Fruit fly (Drosophila melanogaster): ENCODE data around the gene CG5746.
A peak's percentile ranks its signal among the peaks of the same experiment; 100 is the strongest.

CG5746 gene

DNA sequence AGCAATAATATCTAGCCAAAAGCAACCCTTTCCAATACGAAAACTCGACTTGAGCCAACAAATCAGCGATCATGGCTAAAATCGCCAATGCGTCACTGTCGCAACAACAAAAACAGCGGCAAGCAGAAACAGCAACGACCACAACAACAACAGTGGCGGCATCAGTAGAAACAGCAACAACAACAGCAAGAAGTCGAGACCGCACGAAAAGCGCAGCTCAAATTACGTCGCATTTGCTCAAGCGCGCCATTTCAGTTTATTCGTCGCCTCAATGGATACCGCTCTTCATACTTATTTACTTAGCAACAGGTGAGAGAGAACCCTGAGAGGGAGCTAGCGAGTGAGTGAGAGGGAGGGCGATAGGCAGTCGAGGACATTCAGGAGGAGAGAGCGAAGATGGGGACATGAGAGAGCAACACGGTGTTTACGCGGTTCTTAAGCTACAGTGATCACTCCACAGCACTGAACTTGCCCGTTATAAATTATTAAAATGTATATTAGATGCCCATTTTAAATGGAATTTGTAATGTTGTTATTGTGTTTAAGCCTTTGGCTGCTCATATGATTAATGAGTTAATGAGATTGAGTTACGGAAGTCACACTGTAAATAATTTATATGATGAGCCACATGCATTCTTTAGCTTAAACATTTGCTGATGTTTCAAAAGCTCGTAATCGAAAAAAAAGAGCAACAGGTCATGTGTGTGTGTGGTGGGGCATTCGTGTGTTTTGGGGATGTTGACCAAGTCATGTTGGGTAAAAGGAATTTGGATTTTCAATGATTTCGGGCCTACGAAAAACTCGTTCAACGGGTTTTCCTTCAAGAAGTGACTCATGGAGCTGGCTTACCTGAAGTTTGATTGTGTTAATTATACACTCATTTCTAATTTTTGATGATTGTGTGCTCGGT lies 52.8 kb downstream of the CG5746 start:
- TF ChIP-seq lmd (GFP tag; IDR thresholded peaks at IDR 0.05) (peak; percentile 89), dmrt99B (tag; optimal IDR thresholded peaks at IDR 0.05) (peak; percentile 81), CG2889 (GFP tag; IDR thresholded peaks at IDR 0.05) (peak; percentile 78), Vsx1 (GFP tag; optimal IDR thresholded peaks at IDR 0.05) (peak; percentile 70), CG4707 (GFP tag; optimal IDR thresholded peaks at IDR 0.05) (peak; percentile 61), CG2199 (GFP tag; IDR thresholded peaks at IDR 0.05) (no peak), Six4 (GFP tag; optimal IDR thresholded peaks at IDR 0.05) (peak; percentile 71), CG31365 (tag; optimal IDR thresholded peaks at IDR 0.05) (no peak), CG8924 (tag; optimal IDR thresholded peaks at IDR 0.05) (peak; percentile 80), Mad (GFP tag; optimal IDR thresholded peaks at IDR 0.05) (peak; percentile 50), CG11695 (GFP tag; IDR thresholded peaks at IDR 0.05) (peak; percentile 81; the same call in 2 of the 3 replicates), chm (GFP tag; IDR thresholded peaks at IDR 0.05) (peak; percentile 84), caup (GFP tag; optimal IDR thresholded peaks at IDR 0.05; ENCODE audit: severe bottlenecking) (peak; percentile 78), CG12942 (GFP tag; optimal IDR thresholded peaks at IDR 0.05) (peak; percentile 58), ind (GFP tag; optimal IDR thresholded peaks at IDR 0.05) (peak; percentile 63), amos (GFP tag; IDR thresholded peaks at IDR 0.05; ENCODE audit: partially characterized antibody) (no peak), PHDP (tag; optimal IDR thresholded peaks at IDR 0.05) (peak; percentile 78), CG9932 (GFP tag; IDR thresholded peaks at IDR 0.05) (peak; percentile 84), CG6791 (GFP tag; IDR thresholded peaks at IDR 0.05; ENCODE audit: partially characterized antibody) (no peak), dan (GFP tag; IDR thresholded peaks at IDR 0.05) (peak; percentile 69), HLHmδ (GFP tag; optimal IDR thresholded peaks at IDR 0.05) (no peak), h (optimal IDR thresholded peaks at IDR 0.05) (no peak), tup (GFP tag; optimal IDR thresholded peaks at IDR 0.05) (peak; percentile 61), CG15011 (GFP tag; optimal IDR thresholded peaks at IDR 0.05) (peak; percentile 52), repo (GFP tag; optimal IDR thresholded peaks at IDR 0.05) (peak; percentile 48), hkb (optimal IDR thresholded peaks at IDR 0.05) (no peak), hkb (GFP tag; IDR thresholded peaks at IDR 0.05) (peak; percentile 87), croc (GFP tag; conservative IDR thresholded peaks at IDR 0.05) (no peak; the same call in 2 of the 3 replicates), CG6683 (GFP tag; optimal IDR thresholded peaks at IDR 0.05) (no peak), ato (GFP tag; IDR thresholded peaks at IDR 0.05; ENCODE audit: partially characterized antibody) (no peak), Awh (GFP tag; IDR thresholded peaks at IDR 0.05) (peak; percentile 77), crol (GFP tag; IDR thresholded peaks at IDR 0.05) (no peak), grau (tag; optimal IDR thresholded peaks at IDR 0.05) (peak; percentile 98), CG10543 (GFP tag; optimal IDR thresholded peaks at IDR 0.05) (peak; percentile 46), Chrac-16 (GFP tag; optimal IDR thresholded peaks at IDR 0.05) (peak; percentile 82), ewg (GFP tag; optimal IDR thresholded peaks at IDR 0.05) (peak; percentile 52), CG33213 (GFP tag; optimal IDR thresholded peaks at IDR 0.05) (peak; percentile 71), kah (GFP tag; optimal IDR thresholded peaks at IDR 0.05) (peak; percentile 44), yki (optimal IDR thresholded peaks at IDR 0.05) (no peak), Dref (GFP tag; IDR thresholded peaks at IDR 0.05) (no peak), Tbp (GFP tag; optimal IDR thresholded peaks at IDR 0.05) (no peak), pnt (GFP tag; optimal IDR thresholded peaks at IDR 0.05) (peak; percentile 69), CG16813 (GFP tag; IDR thresholded peaks at IDR 0.05; ENCODE audit: partially characterized antibody) (no peak), CG7372 (GFP tag; IDR thresholded peaks at IDR 0.05) (peak; percentile 77), Dll (GFP tag; IDR thresholded peaks at IDR 0.05; ENCODE audit: partially characterized antibody) (no peak), CG11723 (GFP tag; optimal IDR thresholded peaks at IDR 0.05) (peak; percentile 58), pum (GFP tag; optimal IDR thresholded peaks at IDR 0.05) (peak; percentile 62), emc (GFP tag; optimal IDR thresholded peaks at IDR 0.05) (no peak), Fer3 (tag; optimal IDR thresholded peaks at IDR 0.05) (peak; percentile 78)
